Worm (Caenorhabditis elegans) whole organism, L1 larva: Measurements from ENCODE around the gene F23F1.4.

Experiments used
- C04F5.9 ChIP-seq: sonication (generic microtip); optimal IDR thresholded peaks from 2 replicates; lab custom pipeline; 2016; ENCODE audit warnings: missing genetic modification characterization, missing compliant biosample characterization
- lir-3 ChIP-seq: sonication (generic microtip); optimal IDR thresholded peaks from 2 replicates; lab custom pipeline; 2016; ENCODE audit warnings: mild to moderate bottlenecking, missing genetic modification characterization, moderate library complexity, missing compliant biosample characterization; ENCODE audit not compliant: poor library complexity
- mdl-1 ChIP-seq, 2 experiments: fragments of 150-350 bp; optimal IDR thresholded peaks; 2 replicates each; lab custom pipeline; 2014 to 2017; ENCODE audit warnings: missing biosample characterization in 2 of 2, missing genetic modification characterization in 2 of 2, inconsistent platforms in 1 of 2
- nhr-77 ChIP-seq: fragments of 150-350 bp; optimal IDR thresholded peaks from 2 replicates; lab custom pipeline; 2014; ENCODE audit warnings: missing biosample characterization, missing genetic modification characterization
- nhr-84 ChIP-seq: sonication (generic microtip); optimal IDR thresholded peaks from 2 replicates; lab custom pipeline; 2017; ENCODE audit warnings: missing biosample characterization, missing genetic modification characterization
- pqm-1 ChIP-seq: sonication (generic microtip); optimal IDR thresholded peaks from 3 replicates; lab custom pipeline; 2017; ENCODE audit warnings: missing biosample characterization, missing genetic modification characterization
- tbx-2 ChIP-seq: sonication (generic microtip); optimal IDR thresholded peaks from 2 replicates; lab custom pipeline; 2016; ENCODE audit warnings: missing genetic modification characterization, missing compliant biosample characterization
- unc-62 ChIP-seq: fragments of 150-350 bp; optimal IDR thresholded peaks from 2 replicates; lab custom pipeline; 2014; ENCODE audit warnings: missing biosample characterization, missing genetic modification reagents, missing genetic modification characterization

DNA sequence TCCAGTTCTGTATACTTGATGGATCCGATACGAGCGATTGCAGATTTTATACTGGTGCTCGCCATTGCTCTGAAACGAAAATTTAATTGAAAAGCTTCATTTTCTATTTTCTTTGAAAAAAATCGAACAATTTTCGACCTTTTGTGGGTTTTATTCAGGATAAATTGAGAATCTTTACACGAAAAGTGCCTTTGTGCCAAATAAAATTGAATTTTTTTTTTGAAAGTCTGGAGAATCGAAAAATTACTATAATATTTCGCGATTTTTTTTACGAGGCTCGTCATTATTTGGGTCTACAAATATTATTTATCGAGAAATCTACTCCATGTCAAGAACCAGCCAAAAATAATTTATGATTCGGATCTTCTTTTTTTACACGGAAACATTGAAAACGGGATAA is 13.7 kb upstream of the F23F1.4 start, which contains the start of gene F23F1.10:
- TF ChIP-seq mdl-1 (tag; optimal IDR thresholded peaks at IDR 0.05; lab: Kevin White, UChicago) = no peak
- no peak for TF ChIP-seq pqm-1 (tag; lab: Kevin White, UChicago)
- no peak for TF ChIP-seq unc-62 (GFP tag; lab: Kevin White, UChicago)
- no peak for TF ChIP-seq nhr-84 (tag; lab: Kevin White, UChicago)
- TF ChIP-seq lir-3 (tag; lab: Kevin White, UChicago) = no peak
- no peak for TF ChIP-seq C04F5.9
- TF ChIP-seq nhr-77 (tag; lab: Kevin White, UChicago) = no peak
- TF ChIP-seq tbx-2 (tag; lab: Kevin White, UChicago) = no peak
